Fruit fly (Drosophila melanogaster): ENCODE data around the gene CG31391.

dm6 chr3R:10684284-10684683 is 20.6 kb downstream of the CG31391 start:
- TF ChIP-seq ovo (GFP tag; optimal IDR thresholded peaks at IDR 0.05) (no peak), CG12768 (GFP tag; optimal IDR thresholded peaks at IDR 0.05) (no peak), CG33017 (tag; optimal IDR thresholded peaks at IDR 0.05) (no peak), Hr96 (GFP tag; optimal IDR thresholded peaks at IDR 0.05) (no peak), Crg-1 (GFP tag; optimal IDR thresholded peaks at IDR 0.05) (no peak), kay (GFP tag; ENCODE audit: borderline replicate concordance) (no peak), CG5204 (GFP tag; optimal IDR thresholded peaks at IDR 0.05) (no peak), CG1620 (GFP tag; optimal IDR thresholded peaks at IDR 0.05) (no peak), CG7045 (GFP tag; optimal IDR thresholded peaks at IDR 0.05) (no peak), CG11617 (GFP tag; optimal IDR thresholded peaks at IDR 0.05) (no peak), cic (GFP tag; optimal IDR thresholded peaks at IDR 0.05) (no peak), tj (GFP tag; optimal IDR thresholded peaks at IDR 0.05) (no peak), cnc (optimal IDR thresholded peaks at IDR 0.05) (no peak), Mnt (GFP tag; optimal IDR thresholded peaks at IDR 0.05) (no peak)
